Worm (Caenorhabditis elegans) whole organism, L3 larva: ENCODE data around the gene vglu-3.

ENCODE experiments used
- R02D3.7 ChIP-seq: fragments of 150-350 bp; optimal IDR thresholded peaks from 2 replicates; lab custom pipeline; 2014; ENCODE audit warnings: missing biosample characterization, missing genetic modification characterization
- ZK546.5 ChIP-seq: sonication (generic microtip); optimal IDR thresholded peaks from 2 replicates; lab custom pipeline; 2017; ENCODE audit warnings: missing biosample characterization, missing genetic modification characterization
- aly-2 ChIP-seq: fragments of 150-350 bp; optimal IDR thresholded peaks from 2 replicates; lab custom pipeline; 2014; ENCODE audit warnings: missing biosample characterization, missing genetic modification characterization
- ama-1 ChIP-seq: fragments of 150-350 bp; optimal IDR thresholded peaks from 2 replicates; lab custom pipeline; 2018
- ceh-16 ChIP-seq: sonication (generic microtip); optimal IDR thresholded peaks from 2 replicates; lab custom pipeline; 2017; ENCODE audit warnings: missing biosample characterization, missing genetic modification characterization
- ceh-28 ChIP-seq: fragments of 150-350 bp; optimal IDR thresholded peaks from 2 replicates; lab custom pipeline; 2014; ENCODE audit warnings: missing biosample characterization, missing genetic modification reagents, missing genetic modification characterization
- ceh-82 ChIP-seq: fragments of 150-350 bp; optimal IDR thresholded peaks from 2 replicates; lab custom pipeline; 2014; ENCODE audit warnings: missing biosample characterization, missing genetic modification characterization
- ceh-9 ChIP-seq: sonication (generic microtip); optimal IDR thresholded peaks from 2 replicates; lab custom pipeline; 2018; ENCODE audit warnings: missing biosample characterization, missing genetic modification characterization
- daf-12 ChIP-seq: fragments of 150-350 bp; optimal IDR thresholded peaks from 2 replicates; lab custom pipeline; 2014; ENCODE audit warnings: missing biosample characterization, missing genetic modification reagents, missing genetic modification characterization
- egl-27 ChIP-seq: sonication (generic microtip); optimal IDR thresholded peaks from 4 replicates; lab custom pipeline; 2017; ENCODE audit warnings: missing biosample characterization, missing genetic modification reagents, missing genetic modification characterization
- egl-5 ChIP-seq: fragments of 150-350 bp; optimal IDR thresholded peaks from 2 replicates; lab custom pipeline; 2017; ENCODE audit warnings: missing biosample characterization, missing genetic modification reagents, missing genetic modification characterization, inconsistent platforms
- elt-1 ChIP-seq: fragments of 150-350 bp; optimal IDR thresholded peaks from 2 replicates; lab custom pipeline; 2014; ENCODE audit warnings: missing biosample characterization, missing genetic modification characterization
- elt-2 ChIP-seq: sonication (generic microtip); optimal IDR thresholded peaks from 2 replicates; lab custom pipeline; 2016; ENCODE audit warnings: missing genetic modification reagents, mild to moderate bottlenecking, missing genetic modification characterization, missing compliant biosample characterization
- elt-3 ChIP-seq, 3 experiments: fragments of 150-350 bp in 1 of 3; sonication (generic microtip) in 2 of 3; optimal IDR thresholded peaks; 2 replicates in 2 of 3; 4 replicates in 1 of 3; lab custom pipeline; 2014 to 2017; ENCODE audit warnings: missing biosample characterization in 3 of 3, missing genetic modification characterization in 3 of 3
- eor-1 ChIP-seq, 2 experiments: fragments of 150-350 bp; optimal IDR thresholded peaks; 2 replicates each; lab custom pipeline; 2014 to 2018; ENCODE audit warnings: missing biosample characterization in 2 of 2, missing genetic modification characterization in 2 of 2
- fkh-10 ChIP-seq: sonication (generic microtip); optimal IDR thresholded peaks from 2 replicates; lab custom pipeline; 2017; ENCODE audit warnings: missing biosample characterization, missing genetic modification reagents, missing genetic modification characterization
- fos-1 ChIP-seq: fragments of 150-350 bp; optimal IDR thresholded peaks from 2 replicates; lab custom pipeline; 2014; ENCODE audit warnings: missing biosample characterization, missing genetic modification characterization
- jun-1 ChIP-seq: fragments of 150-350 bp; optimal IDR thresholded peaks from 2 replicates; lab custom pipeline; 2014; ENCODE audit warnings: missing biosample characterization, missing genetic modification reagents, missing genetic modification characterization
- lin-15B ChIP-seq: fragments of 150-350 bp; optimal IDR thresholded peaks from 2 replicates; lab custom pipeline; 2014; ENCODE audit warnings: missing biosample characterization, missing genetic modification characterization
- lsy-12 ChIP-seq: sonication (generic microtip); optimal IDR thresholded peaks from 2 replicates; lab custom pipeline; 2016; ENCODE audit warnings: mild to moderate bottlenecking, missing genetic modification characterization, missing compliant biosample characterization
- mdl-1 ChIP-seq: fragments of 150-350 bp; optimal IDR thresholded peaks from 2 replicates; lab custom pipeline; 2014; ENCODE audit warnings: missing biosample characterization, missing genetic modification characterization
- mml-1 ChIP-seq: fragments of 150-350 bp; sonication (generic microtip); optimal IDR thresholded peaks from 3 replicates; lab custom pipeline; 2014; ENCODE audit warnings: missing biosample characterization, missing genetic modification characterization
- nfya-1 ChIP-seq: sonication (generic microtip); optimal IDR thresholded peaks from 2 replicates; lab custom pipeline; 2017; ENCODE audit warnings: missing genetic modification characterization, mild to moderate bottlenecking, missing compliant biosample characterization, antibody characterized with exemption, moderate library complexity; ENCODE audit not compliant: insufficient read depth
- nhr-11 ChIP-seq: fragments of 150-350 bp; optimal IDR thresholded peaks from 2 replicates; lab custom pipeline; 2014; ENCODE audit warnings: missing biosample characterization, missing genetic modification characterization
- nhr-12 ChIP-seq: fragments of 150-350 bp; optimal IDR thresholded peaks from 2 replicates; lab custom pipeline; 2014; ENCODE audit warnings: missing biosample characterization, missing genetic modification characterization
- nhr-23 ChIP-seq: fragments of 150-350 bp; optimal IDR thresholded peaks from 2 replicates; lab custom pipeline; 2014; ENCODE audit warnings: missing biosample characterization, missing genetic modification reagents, missing genetic modification characterization
- nhr-237 ChIP-seq: fragments of 150-350 bp; optimal IDR thresholded peaks from 2 replicates; lab custom pipeline; 2014; ENCODE audit warnings: missing biosample characterization, missing genetic modification characterization
- nhr-25 ChIP-seq: sonication (generic microtip); optimal IDR thresholded peaks from 2 replicates; lab custom pipeline; 2017; ENCODE audit warnings: missing biosample characterization, missing genetic modification characterization
- nhr-28 ChIP-seq: fragments of 150-350 bp; optimal IDR thresholded peaks from 2 replicates; lab custom pipeline; 2014; ENCODE audit warnings: missing biosample characterization, missing genetic modification characterization
- nhr-43 ChIP-seq: sonication (generic microtip); optimal IDR thresholded peaks from 2 replicates; lab custom pipeline; 2016; ENCODE audit warnings: mild to moderate bottlenecking, missing genetic modification characterization, missing compliant biosample characterization; ENCODE audit not compliant: poor library complexity, severe bottlenecking
- nhr-67 ChIP-seq: fragments of 150-350 bp; optimal IDR thresholded peaks from 2 replicates; lab custom pipeline; 2014; ENCODE audit warnings: missing biosample characterization, missing genetic modification characterization
- nhr-76 ChIP-seq: fragments of 150-350 bp; sonication (generic microtip); optimal IDR thresholded peaks from 5 replicates; lab custom pipeline; 2014; ENCODE audit warnings: missing biosample characterization, missing genetic modification characterization
- pha-4 ChIP-seq: fragments of 150-350 bp; optimal IDR thresholded peaks from 2 replicates; lab custom pipeline; 2014; ENCODE audit warnings: missing biosample characterization, missing genetic modification reagents, missing genetic modification characterization
- sea-2 ChIP-seq: fragments of 150-350 bp; sonication (generic microtip); optimal IDR thresholded peaks from 4 replicates; lab custom pipeline; 2014; ENCODE audit warnings: missing biosample characterization, missing genetic modification reagents, missing genetic modification characterization
- snpc-4 ChIP-seq: fragments of 150-350 bp; optimal IDR thresholded peaks from 2 replicates; lab custom pipeline; 2014; ENCODE audit warnings: missing biosample characterization, missing genetic modification characterization
- tbx-2 ChIP-seq: sonication (generic microtip); optimal IDR thresholded peaks from 2 replicates; lab custom pipeline; 2016; ENCODE audit warnings: mild to moderate bottlenecking, missing genetic modification characterization, missing compliant biosample characterization
- zag-1 ChIP-seq: fragments of 150-350 bp; optimal IDR thresholded peaks from 2 replicates; lab custom pipeline; 2014; ENCODE audit warnings: missing biosample characterization, missing genetic modification characterization

The vglu-3 gene

DNA sequence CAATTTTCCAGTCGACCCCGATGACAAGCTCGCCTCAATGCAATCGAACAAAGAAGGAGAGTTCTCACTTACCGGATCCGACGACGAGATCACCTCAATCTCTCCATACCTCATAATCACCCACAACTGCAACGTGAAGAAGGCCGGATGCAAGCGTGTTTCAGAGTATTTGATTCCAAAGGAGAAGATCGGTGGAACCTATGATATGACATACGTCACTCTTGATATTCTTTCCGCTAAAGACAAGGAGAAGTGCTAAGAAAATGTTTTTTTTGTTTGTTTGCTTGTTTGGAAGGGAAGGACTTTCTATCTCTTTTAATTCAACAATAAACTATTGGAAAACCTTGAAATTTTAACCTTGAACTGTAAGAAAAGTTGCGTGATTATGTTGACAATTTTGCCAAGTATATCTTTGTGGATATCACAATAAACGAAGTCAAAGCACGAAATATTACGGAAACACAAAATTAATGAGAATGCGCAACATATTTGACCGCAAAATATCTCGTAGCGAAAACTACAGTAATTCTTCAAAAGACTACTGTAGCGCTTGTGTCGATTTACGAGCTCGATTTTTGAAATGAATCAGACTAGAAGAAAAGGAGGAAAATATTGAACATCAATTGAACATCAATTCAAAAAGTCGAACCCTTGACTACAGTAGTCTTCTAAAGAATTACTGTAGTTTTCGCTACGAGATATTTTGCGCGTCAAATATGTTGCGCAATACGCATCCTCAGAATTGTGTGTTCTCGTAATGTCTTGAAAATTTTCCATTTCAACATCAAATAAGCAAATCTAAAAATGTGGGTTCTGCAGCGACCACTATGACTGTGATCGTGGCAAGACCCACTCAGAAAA lies 39.0 kb downstream of the vglu-3 start:
- no peak for TF ChIP-seq fkh-10
- peak; percentile 39 for TF ChIP-seq nhr-25 (tag; lab: Kevin White, UChicago)
- no peak for TF ChIP-seq nhr-43 (tag; lab: Kevin White, UChicago)
- TF ChIP-seq R02D3.7 (tag; lab: Kevin White, UChicago): peak; percentile 19
- TF ChIP-seq daf-12: no peak
- no peak for TF ChIP-seq ceh-16 (tag; lab: Kevin White, UChicago)
- TF ChIP-seq ZK546.5 (tag; lab: Kevin White, UChicago): no peak
- peak; percentile 34 for TF ChIP-seq ceh-28
- no peak for TF ChIP-seq mml-1 (tag; lab: Kevin White, UChicago)
- no peak for TF ChIP-seq elt-1 (tag; lab: Kevin White, UChicago)
- TF ChIP-seq ama-1 (lab: Kevin White, UChicago): peak; percentile 66
- TF ChIP-seq egl-5 (tag; lab: Kevin White, UChicago): no peak
- no peak for TF ChIP-seq nhr-23 (tag; lab: Kevin White, UChicago)
- TF ChIP-seq zag-1: no peak

DNA sequence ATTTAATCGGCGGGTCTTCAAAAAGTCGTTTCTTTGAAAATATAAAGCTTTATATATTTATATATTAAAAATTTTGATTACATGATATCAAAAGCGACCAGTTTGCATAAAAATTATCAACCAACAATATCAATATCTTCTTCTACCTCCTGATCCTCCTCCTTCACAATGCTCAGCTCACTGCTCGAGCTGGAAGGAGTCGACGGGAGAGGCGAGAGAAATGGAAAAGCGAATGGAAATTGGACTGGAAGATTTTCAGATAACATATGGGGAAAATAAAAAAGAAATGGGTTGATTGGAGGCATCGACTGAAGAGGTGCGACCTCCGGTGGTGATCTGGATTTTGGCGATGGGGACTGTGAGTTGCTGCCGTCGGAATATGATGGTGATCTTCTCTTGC lies 39.8 kb downstream of the vglu-3 start:
- TF ChIP-seq ama-1 (lab: Kevin White, UChicago) (no peak), jun-1 (tag; lab: Kevin White, UChicago) (no peak), nhr-76 (tag; lab: Kevin White, UChicago) (no peak), snpc-4 (tag; lab: Kevin White, UChicago) (no peak), aly-2 (tag; lab: Kevin White, UChicago) (no peak)

DNA sequence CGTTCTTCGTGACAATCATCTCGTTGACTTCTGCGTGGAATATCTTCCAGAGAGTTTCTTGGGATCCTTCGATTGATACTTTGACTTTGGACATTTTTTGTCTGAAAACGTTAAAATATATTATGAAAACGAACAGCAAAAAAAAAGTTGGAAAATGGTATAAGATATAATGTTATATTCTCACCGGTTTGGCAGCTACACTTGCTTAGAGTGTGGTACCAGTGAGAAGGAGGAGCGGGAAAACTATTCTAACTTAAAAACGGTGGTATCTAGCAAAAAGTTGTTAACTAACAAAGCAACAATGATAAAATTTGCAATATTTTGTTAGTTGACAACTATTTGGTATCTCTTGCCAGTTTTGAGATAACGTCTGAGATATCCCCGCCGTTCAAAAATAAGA lies 41.6 kb downstream of the vglu-3 start, which contains the start of gene tbx-9:
Gene tbx-9 (minus strand): TSS at position 101 of the 400 bp plus-strand sequence.
- TF ChIP-seq lsy-12 (tag; lab: Kevin White, UChicago) (no peak), nhr-11 (tag; lab: Kevin White, UChicago) (no peak), nfya-1 (tag; lab: Kevin White, UChicago) (no peak), elt-2 (no peak), eor-1 (tag; optimal IDR thresholded peaks at IDR 0.05; lab: Kevin White, UChicago) (no peak), lin-15B (no peak), nhr-23 (tag; lab: Kevin White, UChicago) (no peak), ceh-82 (no peak), egl-27 (tag; lab: Kevin White, UChicago) (no peak), R02D3.7 (tag; lab: Kevin White, UChicago) (no peak), nhr-12 (tag; lab: Kevin White, UChicago) (no peak), fos-1 (tag; lab: Kevin White, UChicago) (no peak), ZK546.5 (tag; lab: Kevin White, UChicago) (no peak), mdl-1 (tag; lab: Kevin White, UChicago) (no peak), nhr-28 (tag; lab: Kevin White, UChicago) (no peak), nhr-237 (tag; lab: Kevin White, UChicago) (no peak), snpc-4 (tag; lab: Kevin White, UChicago) (no peak), tbx-2 (tag; lab: Kevin White, UChicago) (no peak), daf-12 (no peak)
- TF ChIP-seq, all 47 proteins: peak for 0

DNA sequence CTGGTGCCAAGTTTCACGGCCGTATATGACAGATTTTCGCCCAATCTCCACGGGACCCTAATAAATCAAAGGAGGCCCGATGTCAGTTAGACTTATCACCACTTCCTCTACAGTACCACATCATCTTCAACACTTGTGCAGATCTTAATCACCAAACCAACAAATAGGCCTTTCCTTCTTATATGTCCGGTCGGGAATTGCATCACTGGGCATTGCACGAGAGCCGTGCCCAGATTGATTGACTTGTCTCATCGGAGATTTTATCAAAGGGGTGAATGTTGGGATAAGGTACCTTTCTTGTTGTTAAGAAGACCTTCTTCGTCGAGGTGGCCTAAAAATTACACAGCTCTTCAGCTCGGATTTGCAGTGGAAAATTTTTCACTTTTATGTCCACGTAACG lies 44.6 kb downstream of the vglu-3 start:
- TF ChIP-seq pha-4 (tag; lab: Kevin White, UChicago) (no peak), sea-2 (GFP tag; lab: Kevin White, UChicago) (no peak), elt-3 (tag; optimal IDR thresholded peaks at IDR 0.05; lab: Kevin White, UChicago) (no peak), zag-1 (no peak), ama-1 (lab: Kevin White, UChicago) (no peak), elt-1 (tag; lab: Kevin White, UChicago) (no peak), egl-27 (tag; lab: Kevin White, UChicago) (no peak), nhr-67 (tag; lab: Kevin White, UChicago) (no peak), ceh-9 (tag; lab: Kevin White, UChicago) (no peak), snpc-4 (tag; lab: Kevin White, UChicago) (no peak), daf-12 (no peak)
